Worm (Caenorhabditis elegans) whole organism, mixed stage, embryonic: Measurements from ENCODE around the gene ncap-1.

ENCODE experiments used
- M03D4.4 ChIP-seq: sonication (generic microtip); optimal IDR thresholded peaks from 2 replicates; lab custom pipeline; 2017; ENCODE audit warnings: mild to moderate bottlenecking, missing genetic modification characterization, missing compliant biosample characterization
- bed-3 ChIP-seq: fragments of 200-800 bp; sonication (Bioruptor generic); optimal IDR thresholded peaks from 3 replicates; lab custom pipeline; 2018; ENCODE audit warnings: mild to moderate bottlenecking, missing genetic modification characterization, moderate library complexity, missing compliant biosample characterization
- blmp-1 ChIP-seq: fragments of 150-350 bp; optimal IDR thresholded peaks from 2 replicates; lab custom pipeline; 2014; ENCODE audit warnings: missing biosample characterization, missing genetic modification characterization
- ceh-39 ChIP-seq: fragments of 150-350 bp; optimal IDR thresholded peaks from 2 replicates; lab custom pipeline; 2014; ENCODE audit warnings: missing biosample characterization, missing genetic modification characterization
- ceh-43 ChIP-seq: fragments of 200-800 bp; sonication (Bioruptor generic); optimal IDR thresholded peaks from 2 replicates; lab custom pipeline; 2018; ENCODE audit warnings: mild to moderate bottlenecking, missing genetic modification characterization, moderate library complexity, missing compliant biosample characterization
- ceh-83 ChIP-seq: fragments of 200-800 bp; sonication (Bioruptor generic); optimal IDR thresholded peaks from 2 replicates; lab custom pipeline; 2018; ENCODE audit warnings: mild to moderate bottlenecking, missing genetic modification characterization, missing compliant biosample characterization
- ces-1 ChIP-seq: fragments of 150-350 bp; optimal IDR thresholded peaks from 2 replicates; lab custom pipeline; 2014; ENCODE audit warnings: missing biosample characterization, missing genetic modification reagents, missing genetic modification characterization
- cnd-1 ChIP-seq: fragments of 200-800 bp; sonication (Bioruptor generic); optimal IDR thresholded peaks from 2 replicates; lab custom pipeline; 2018; ENCODE audit warnings: mild to moderate bottlenecking, missing genetic modification characterization, missing compliant biosample characterization
- drap-1 ChIP-seq: fragments of 200-800 bp; sonication (Bioruptor generic); optimal IDR thresholded peaks from 3 replicates; lab custom pipeline; 2018; ENCODE audit warnings: mild to moderate bottlenecking, missing genetic modification characterization, missing compliant biosample characterization
- elt-1 ChIP-seq: sonication (generic microtip); optimal IDR thresholded peaks from 2 replicates; lab custom pipeline; 2017; ENCODE audit warnings: missing genetic modification characterization, mild to moderate bottlenecking, missing compliant biosample characterization, antibody characterized with exemption, moderate library complexity, borderline replicate concordance; ENCODE audit not compliant: insufficient read depth
- flh-1 ChIP-seq: fragments of 200-800 bp; sonication (Bioruptor generic); optimal IDR thresholded peaks from 2 replicates; lab custom pipeline; 2018; ENCODE audit warnings: mild to moderate bottlenecking, missing genetic modification characterization, moderate library complexity, missing compliant biosample characterization
- ham-2 ChIP-seq: fragments of 200-800 bp; sonication (Bioruptor generic); optimal IDR thresholded peaks from 2 replicates; lab custom pipeline; 2018; ENCODE audit warnings: mild to moderate bottlenecking, missing genetic modification characterization, missing compliant biosample characterization
- hlh-1 ChIP-seq: fragments of 150-350 bp; optimal IDR thresholded peaks from 2 replicates; lab custom pipeline; 2014; ENCODE audit warnings: missing biosample characterization, missing genetic modification reagents, missing genetic modification characterization
- lin-13 ChIP-seq: fragments of 150-350 bp; optimal IDR thresholded peaks from 2 replicates; lab custom pipeline; 2014; ENCODE audit warnings: missing biosample characterization, missing genetic modification characterization
- lin-32 ChIP-seq: fragments of 200-800 bp; sonication (Bioruptor generic); optimal IDR thresholded peaks from 2 replicates; lab custom pipeline; 2018; ENCODE audit warnings: mild to moderate bottlenecking, missing genetic modification characterization, missing compliant biosample characterization
- lsy-2 ChIP-seq: fragments of 150-350 bp; optimal IDR thresholded peaks from 2 replicates; lab custom pipeline; 2014; ENCODE audit warnings: missing biosample characterization, missing genetic modification characterization
- mab-5 ChIP-seq: fragments of 150-350 bp; optimal IDR thresholded peaks from 2 replicates; lab custom pipeline; 2014; ENCODE audit warnings: missing biosample characterization, missing genetic modification characterization
- mep-1 ChIP-seq: fragments of 150-350 bp; optimal IDR thresholded peaks from 2 replicates; lab custom pipeline; 2017; ENCODE audit warnings: missing biosample characterization, missing genetic modification reagents, missing genetic modification characterization, inconsistent platforms
- mls-2 ChIP-seq: sonication (generic microtip); optimal IDR thresholded peaks from 2 replicates; lab custom pipeline; 2016; ENCODE audit warnings: mild to moderate bottlenecking, missing genetic modification characterization, moderate library complexity, missing compliant biosample characterization
- nhr-12 ChIP-seq: fragments of 150-350 bp; optimal IDR thresholded peaks from 2 replicates; lab custom pipeline; 2014; ENCODE audit warnings: missing biosample characterization, missing genetic modification characterization
- nhr-2 ChIP-seq: fragments of 150-350 bp; optimal IDR thresholded peaks from 2 replicates; lab custom pipeline; 2014; ENCODE audit warnings: missing biosample characterization, missing genetic modification characterization
- nhr-237 ChIP-seq: fragments of 150-350 bp; optimal IDR thresholded peaks from 2 replicates; lab custom pipeline; 2014; ENCODE audit warnings: missing biosample characterization, missing genetic modification characterization
- nhr-28 ChIP-seq: fragments of 150-350 bp; optimal IDR thresholded peaks from 2 replicates; lab custom pipeline; 2014; ENCODE audit warnings: missing biosample characterization, missing genetic modification characterization
- nhr-76 ChIP-seq: sonication (generic microtip); optimal IDR thresholded peaks from 2 replicates; lab custom pipeline; 2017; ENCODE audit warnings: missing biosample characterization, missing genetic modification characterization
- pha-4 ChIP-seq: fragments of 150-350 bp; optimal IDR thresholded peaks from 2 replicates; lab custom pipeline; 2018; ENCODE audit warnings: missing biosample characterization, missing genetic modification reagents, missing genetic modification characterization
- sem-2 ChIP-seq: fragments of 200-800 bp; sonication (Bioruptor generic); optimal IDR thresholded peaks from 2 replicates; lab custom pipeline; 2018; ENCODE audit warnings: mild to moderate bottlenecking, missing genetic modification characterization, missing compliant biosample characterization
- snpc-4 ChIP-seq: fragments of 150-350 bp; optimal IDR thresholded peaks from 2 replicates; lab custom pipeline; 2014; ENCODE audit warnings: missing biosample characterization, missing genetic modification characterization
- tbx-8 ChIP-seq: fragments of 200-800 bp; sonication (Bioruptor generic); optimal IDR thresholded peaks from 2 replicates; lab custom pipeline; 2018; ENCODE audit warnings: mild to moderate bottlenecking, missing genetic modification characterization, moderate library complexity, missing compliant biosample characterization
- unc-120 ChIP-seq: sonication (generic microtip); optimal IDR thresholded peaks from 2 replicates; lab custom pipeline; 2017; ENCODE audit warnings: missing genetic modification characterization, missing compliant biosample characterization; ENCODE audit not compliant: poor library complexity, severe bottlenecking
- unc-39 ChIP-seq: fragments of 150-350 bp; optimal IDR thresholded peaks from 2 replicates; lab custom pipeline; 2014; ENCODE audit warnings: missing biosample characterization, missing genetic modification characterization
- unc-62 ChIP-seq: fragments of 150-350 bp; optimal IDR thresholded peaks from 2 replicates; lab custom pipeline; 2014; ENCODE audit warnings: missing biosample characterization, missing genetic modification reagents, missing genetic modification characterization
- zip-8 ChIP-seq: fragments of 150-350 bp; optimal IDR thresholded peaks from 2 replicates; lab custom pipeline; 2014; ENCODE audit warnings: missing biosample characterization, missing genetic modification characterization
- ztf-11 ChIP-seq: fragments of 150-350 bp; optimal IDR thresholded peaks from 2 replicates; lab custom pipeline; 2014; ENCODE audit warnings: missing biosample characterization, missing genetic modification characterization

The ncap-1 gene

ce11 chrII:2919074-2919857 is at the start of gene ncap-1, which contains the start of gene Y110A2AR.1:
Gene ncap-1 (minus strand): TSS chrII:2919314.
Gene Y110A2AR.1 (plus strand): TSS chrII:2919710.
- no peak for TF ChIP-seq mab-5 (tag; lab: Kevin White, UChicago)
- TF ChIP-seq mls-2, result no peak
- TF ChIP-seq blmp-1 (tag; lab: Kevin White, UChicago), result no peak
- TF ChIP-seq hlh-1 (tag; lab: Kevin White, UChicago), result no peak
- TF ChIP-seq lin-32, result no peak
- no peak for TF ChIP-seq bed-3 (GFP tag; lab: Kevin White, UChicago)
- no peak for TF ChIP-seq nhr-2 (tag; lab: Kevin White, UChicago)
- no peak for TF ChIP-seq zip-8 (tag; lab: Kevin White, UChicago)
- TF ChIP-seq mep-1 (tag; lab: Kevin White, UChicago), result no peak
- no peak for TF ChIP-seq elt-1
- TF ChIP-seq unc-120 (tag; lab: Kevin White, UChicago), result no peak
- TF ChIP-seq drap-1 (GFP tag; lab: Kevin White, UChicago), result no peak
- no peak for TF ChIP-seq ztf-11 (tag; lab: Kevin White, UChicago)
- no peak for TF ChIP-seq nhr-28 (tag; lab: Kevin White, UChicago)
- TF ChIP-seq ham-2 (GFP tag; lab: Kevin White, UChicago), result no peak
- no peak for TF ChIP-seq tbx-8 (GFP tag; lab: Kevin White, UChicago)
- no peak for TF ChIP-seq nhr-12
- no peak for TF ChIP-seq unc-62 (GFP tag; lab: Kevin White, UChicago)
- TF ChIP-seq ceh-39 (tag; lab: Kevin White, UChicago), result no peak
- no peak for TF ChIP-seq lsy-2 (tag; lab: Kevin White, UChicago)

ce11 chrII:2967064-2967463 is 48.0 kb upstream of the ncap-1 start:
- TF ChIP-seq zip-8 (tag; lab: Kevin White, UChicago) (no peak), M03D4.4 (tag; lab: Kevin White, UChicago) (no peak), pha-4 (tag; lab: Kevin White, UChicago) (no peak), unc-120 (tag; lab: Kevin White, UChicago) (no peak), lsy-2 (tag; lab: Kevin White, UChicago) (no peak), sem-2 (GFP tag; lab: Kevin White, UChicago) (no peak), mls-2 (no peak), snpc-4 (tag; lab: Kevin White, UChicago) (no peak), nhr-12 (no peak), flh-1 (GFP tag; lab: Kevin White, UChicago) (no peak), ceh-43 (GFP tag; lab: Kevin White, UChicago) (no peak), cnd-1 (tag; lab: Kevin White, UChicago) (no peak), ztf-11 (tag; lab: Kevin White, UChicago) (no peak), ceh-83 (GFP tag; lab: Kevin White, UChicago) (no peak), ceh-39 (tag; lab: Kevin White, UChicago) (no peak), elt-1 (no peak), ces-1 (GFP tag; lab: Kevin White, UChicago) (no peak), nhr-76 (no peak)

- TF ChIP-seq lin-13 (tag; lab: Kevin White, UChicago), result no peak
- TF ChIP-seq lin-32, result no peak
- no peak for TF ChIP-seq hlh-1 (tag; lab: Kevin White, UChicago)
- no peak for TF ChIP-seq nhr-237
- TF ChIP-seq nhr-28 (tag; lab: Kevin White, UChicago), result no peak
- TF ChIP-seq zip-8 (tag; lab: Kevin White, UChicago), result no peak
- TF ChIP-seq ces-1 (GFP tag; lab: Kevin White, UChicago), result no peak
- no peak for TF ChIP-seq ceh-83 (GFP tag; lab: Kevin White, UChicago)
- TF ChIP-seq ceh-43 (GFP tag; lab: Kevin White, UChicago), result no peak
- no peak for TF ChIP-seq snpc-4 (tag; lab: Kevin White, UChicago)
- TF ChIP-seq nhr-76, result no peak
- no peak for TF ChIP-seq tbx-8 (GFP tag; lab: Kevin White, UChicago)
- no peak for TF ChIP-seq unc-39
- no peak for TF ChIP-seq unc-62 (GFP tag; lab: Kevin White, UChicago)
- no peak for TF ChIP-seq blmp-1 (tag; lab: Kevin White, UChicago)
- TF ChIP-seq ham-2 (GFP tag; lab: Kevin White, UChicago), result no peak
- no peak for TF ChIP-seq nhr-2 (tag; lab: Kevin White, UChicago)
- TF ChIP-seq, all 35 proteins: peak for 0
Observed at ce11 chrII:2966350-2966749, 47.2 kb upstream of the ncap-1 start.
